Worm (Caenorhabditis elegans) whole organism, L4/young adult: ENCODE data around the gene F54C8.6.
A peak's percentile ranks its signal among the peaks of the same experiment; 100 is the strongest.

Source experiments
- W03F9.2 ChIP-seq: fragments of 150-350 bp; optimal IDR thresholded peaks from 2 replicates; lab custom pipeline; 2014; ENCODE audit warnings: missing biosample characterization, missing genetic modification characterization
- dao-5 ChIP-seq: sonication (generic microtip); optimal IDR thresholded peaks from 2 replicates; lab custom pipeline; 2016; ENCODE audit warnings: missing genotype, missing genetic modification characterization, moderate library complexity, missing compliant biosample characterization
- him-1 ChIP-seq: sonication (generic microtip); optimal IDR thresholded peaks from 2 replicates; lab custom pipeline; 2016; ENCODE audit warnings: missing genotype, missing genetic modification reagents, missing genetic modification characterization, missing compliant biosample characterization

Gene F54C8.6

DNA sequence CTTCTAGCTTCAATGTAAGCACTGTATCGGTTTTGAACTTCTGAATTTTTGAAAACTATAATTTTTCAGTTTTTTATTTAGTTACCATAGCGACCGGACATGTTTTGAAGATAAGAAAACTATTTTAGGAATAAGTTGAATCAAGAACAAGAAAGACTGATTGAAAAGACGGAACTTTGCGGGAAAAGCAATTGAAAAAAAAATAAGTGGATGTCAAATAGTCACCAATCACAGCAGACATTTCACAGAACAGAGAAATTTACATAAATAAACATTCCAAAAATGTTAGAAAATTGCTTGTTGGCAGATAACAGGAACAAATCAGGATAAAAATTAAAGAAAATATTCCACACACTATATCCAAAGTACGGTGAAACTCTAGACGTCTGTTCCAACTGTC, at the start of gene F54C8.6:
TSS of gene F54C8.6 (minus strand) at position 101 of the 400 bp plus-strand sequence.
- TF ChIP-seq W03F9.2 (tag; lab: Kevin White, UChicago) = no peak
- TF ChIP-seq dao-5 (tag; lab: Kevin White, UChicago) = no peak
- no peak for TF ChIP-seq him-1

DNA sequence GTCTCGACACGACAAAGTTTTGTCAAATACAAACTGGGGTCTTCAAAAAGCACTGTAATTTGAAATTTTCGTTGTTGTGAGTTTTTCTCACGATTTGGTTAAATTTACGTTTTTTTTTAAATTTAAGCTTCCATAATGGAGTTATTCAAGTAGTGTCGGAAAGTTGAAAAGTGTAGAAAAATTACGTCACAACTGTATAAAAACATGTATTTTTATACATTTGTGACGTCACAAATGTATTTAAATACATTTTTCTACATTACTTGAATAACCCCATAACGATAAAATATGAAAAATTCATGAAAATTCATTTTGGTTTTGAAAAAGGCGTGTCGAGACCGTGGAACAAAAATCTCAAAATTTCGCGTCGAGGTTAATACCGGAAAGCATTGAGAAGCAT, 47.7 kb upstream of the F54C8.6 start:
- TF ChIP-seq him-1 (no peak), dao-5 (tag; lab: Kevin White, UChicago) (no peak), W03F9.2 (tag; lab: Kevin White, UChicago) (no peak)

DNA sequence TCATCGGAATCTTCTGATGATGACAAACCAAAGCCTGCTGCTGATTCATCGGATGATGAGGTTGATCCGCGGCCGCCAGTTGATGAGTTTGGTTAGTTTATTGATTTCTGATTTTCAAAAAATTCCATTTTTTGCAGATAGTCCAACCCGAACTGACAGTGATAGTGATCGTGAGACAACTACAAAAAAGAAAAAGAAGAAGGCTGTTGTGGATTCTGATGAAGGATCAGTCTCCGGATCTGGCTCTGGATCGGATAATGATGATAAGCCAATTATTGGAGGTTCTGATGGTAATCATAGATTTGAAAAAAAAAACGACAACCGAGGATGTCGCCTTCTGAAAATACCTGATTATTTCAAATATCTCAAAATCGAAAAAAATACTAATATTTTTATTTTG, 46.4 kb upstream of the F54C8.6 start:
- TF ChIP-seq W03F9.2 (tag; lab: Kevin White, UChicago) (no peak), dao-5 (tag; lab: Kevin White, UChicago) (no peak), him-1 (no peak)

DNA sequence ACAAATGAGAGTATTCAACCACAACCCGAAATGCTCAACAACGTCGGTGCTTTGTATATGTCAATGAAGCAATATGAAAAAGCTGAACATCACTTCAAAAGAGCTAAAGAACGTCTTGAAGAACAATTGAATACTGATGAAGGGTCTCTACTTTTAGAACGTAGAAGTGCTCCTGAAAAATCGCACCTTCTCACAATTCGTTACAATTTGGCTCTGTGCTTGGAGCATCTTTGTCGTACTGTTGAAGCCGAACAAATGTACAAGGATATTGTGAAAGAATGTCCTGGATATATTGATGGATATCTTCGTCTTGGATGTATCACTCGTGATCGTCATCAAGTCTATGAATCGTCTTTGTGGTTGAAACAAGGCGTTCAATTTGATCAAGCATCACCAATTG, 44.5 kb upstream of the F54C8.6 start:
- TF ChIP-seq dao-5 (tag; lab: Kevin White, UChicago) = no peak
- no peak for TF ChIP-seq him-1
- no peak for TF ChIP-seq W03F9.2 (tag; lab: Kevin White, UChicago)

DNA sequence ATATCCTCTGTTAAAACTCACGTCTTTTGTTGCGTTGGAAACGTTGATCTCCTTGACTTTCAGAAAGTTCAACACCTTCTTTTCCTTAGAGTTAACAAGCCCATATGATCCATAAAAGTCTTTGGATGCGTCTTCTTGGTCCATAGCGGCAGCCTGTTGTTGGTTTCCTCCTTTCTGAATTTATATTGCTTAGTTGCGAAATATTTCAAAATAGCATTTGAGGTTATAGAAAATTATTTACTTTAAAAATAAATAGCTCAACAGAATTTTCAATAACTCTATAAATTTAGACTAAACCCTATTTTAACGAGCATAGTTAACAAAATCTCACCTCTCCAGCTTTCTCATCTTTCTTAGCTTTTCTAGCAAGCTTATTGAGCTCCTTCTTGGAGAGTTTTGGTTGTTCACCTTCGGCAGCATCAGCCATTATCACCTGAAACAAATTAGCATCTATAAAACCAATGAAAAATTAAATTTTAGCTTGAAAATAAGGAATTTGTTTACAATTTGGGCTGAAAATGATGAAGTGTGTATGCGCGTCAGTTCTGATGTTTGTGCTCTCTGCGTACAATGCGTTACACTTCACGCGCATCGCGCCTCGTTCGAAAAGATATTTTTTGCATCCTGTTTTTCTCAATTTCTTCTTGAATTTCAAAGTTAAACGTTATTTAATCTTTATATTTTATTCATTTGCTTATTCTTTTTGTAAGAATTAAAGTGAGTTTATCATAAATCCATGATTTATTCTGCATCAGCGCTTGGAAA, 41.2 kb upstream of the F54C8.6 start, which contains the start of the genes dars-1 and ctr-9:
TSS of gene dars-1 (minus strand) at position 433 of the 765 bp plus-strand sequence.
TSS of gene ctr-9 (plus strand) at position 614 of the 765 bp plus-strand sequence.
- peak; percentile 18 for TF ChIP-seq W03F9.2 (tag; lab: Kevin White, UChicago)
- no peak for TF ChIP-seq him-1
- no peak for TF ChIP-seq dao-5 (tag; lab: Kevin White, UChicago)

DNA sequence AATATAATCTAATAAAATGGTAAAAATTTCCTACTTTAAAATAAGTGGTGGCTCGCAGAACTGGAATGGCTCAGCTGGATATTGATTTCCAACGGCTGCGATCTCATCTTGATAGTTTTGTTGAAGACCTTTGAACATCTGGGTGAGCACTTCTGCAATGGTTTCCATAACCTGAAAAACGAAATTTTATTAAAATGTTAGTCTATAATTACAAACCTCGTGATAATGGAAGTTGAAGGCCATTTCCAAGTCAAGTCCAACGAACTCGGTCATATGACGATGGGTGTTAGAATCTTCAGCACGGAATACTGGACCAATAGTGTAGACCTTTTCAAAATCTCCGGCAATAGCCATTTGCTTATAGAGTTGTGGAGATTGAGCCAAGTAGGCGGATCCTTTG, 40.1 kb upstream of the F54C8.6 start:
- TF ChIP-seq him-1 (no peak), W03F9.2 (tag; lab: Kevin White, UChicago) (no peak), dao-5 (tag; lab: Kevin White, UChicago) (no peak)

DNA sequence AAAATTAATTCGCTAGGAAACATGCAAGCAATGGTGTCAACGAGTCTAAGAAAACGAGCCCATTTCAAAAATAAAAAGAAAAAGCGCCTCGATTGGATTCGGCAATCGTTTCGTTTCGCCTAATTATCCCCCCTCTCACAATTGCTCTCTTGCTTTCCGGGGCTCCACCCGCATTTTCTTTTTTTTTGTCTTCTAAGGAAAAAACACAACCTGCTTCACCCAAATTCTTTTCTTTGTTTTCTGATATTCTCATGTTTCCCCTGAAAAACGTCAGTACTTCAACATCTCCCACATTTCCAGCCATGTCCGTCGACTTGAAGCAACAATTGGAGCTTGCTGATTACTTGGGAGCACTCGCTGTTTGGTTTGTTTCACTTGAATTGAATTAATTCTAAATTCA, 38.7 kb upstream of the F54C8.6 start, which contains the start of gene nlp-36:
TSS of gene nlp-36 (plus strand) at position 301 of the 400 bp plus-strand sequence.
- TF ChIP-seq him-1 (no peak), dao-5 (tag; lab: Kevin White, UChicago) (no peak), W03F9.2 (tag; lab: Kevin White, UChicago) (no peak)

DNA sequence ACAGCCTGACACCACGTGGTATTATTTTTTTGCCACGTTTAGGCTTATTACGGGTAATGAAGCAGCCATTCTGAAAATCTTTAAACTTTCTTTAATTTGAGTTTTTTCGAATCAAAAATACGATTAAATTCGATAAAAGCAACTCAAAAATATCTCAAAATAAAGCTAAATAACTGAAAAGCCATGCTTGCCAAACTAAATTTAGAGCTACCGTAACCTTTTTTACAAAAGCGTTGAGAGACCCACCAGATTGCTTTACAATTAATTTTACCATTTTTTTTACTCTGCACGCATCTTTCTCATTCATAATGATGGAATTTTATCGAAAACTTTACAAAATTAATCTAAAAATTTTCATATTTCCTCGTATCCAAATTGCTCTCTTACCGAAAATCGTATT, 38.3 kb upstream of the F54C8.6 start:
- TF ChIP-seq him-1 (no peak), W03F9.2 (tag; lab: Kevin White, UChicago) (no peak), dao-5 (tag; lab: Kevin White, UChicago) (no peak)

DNA sequence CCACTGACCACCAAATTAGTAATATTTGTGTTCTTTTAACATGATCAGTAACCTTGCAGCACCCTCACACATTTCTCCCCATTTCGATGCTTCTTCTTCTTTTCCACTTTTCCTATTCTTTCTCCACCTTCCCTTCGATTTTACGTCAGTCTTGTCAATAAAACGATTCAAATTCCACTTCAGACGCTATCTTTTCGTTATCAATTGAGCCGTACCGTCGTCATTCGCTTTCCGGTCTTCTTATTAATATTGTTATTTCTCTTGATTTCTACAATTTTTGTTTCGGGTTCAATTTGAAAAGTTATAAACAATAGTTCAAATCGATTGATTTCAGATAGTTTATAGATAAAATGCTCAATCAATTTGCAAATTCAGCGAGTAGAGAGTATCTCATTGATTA, 37.7 kb upstream of the F54C8.6 start:
- TF ChIP-seq W03F9.2 (tag; lab: Kevin White, UChicago) (no peak), dao-5 (tag; lab: Kevin White, UChicago) (no peak), him-1 (no peak)

DNA sequence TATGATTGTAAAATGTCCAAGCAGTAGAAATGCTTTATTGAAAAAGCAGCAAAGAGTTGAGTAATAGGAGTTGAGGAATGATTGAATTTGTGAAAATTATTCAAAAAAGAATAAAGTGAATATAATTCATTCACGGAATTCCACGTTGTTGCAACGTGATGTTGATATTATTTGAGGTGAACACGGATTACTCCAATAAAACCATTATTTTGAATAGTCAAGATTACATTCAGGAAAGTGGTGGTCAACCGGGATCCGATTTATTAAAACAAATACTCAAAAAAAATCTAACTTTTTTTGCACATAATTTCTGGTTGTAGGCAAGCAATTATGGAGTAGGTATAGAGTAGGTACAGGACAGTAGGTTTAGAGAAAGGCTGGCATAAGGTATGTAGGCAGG, 35.6 kb upstream of the F54C8.6 start, which contains the start of gene bre-3:
TSS of gene bre-3 (minus strand) at position 101 of the 400 bp plus-strand sequence.
- TF ChIP-seq dao-5 (tag; lab: Kevin White, UChicago) (no peak), him-1 (no peak), W03F9.2 (tag; lab: Kevin White, UChicago) (no peak)

DNA sequence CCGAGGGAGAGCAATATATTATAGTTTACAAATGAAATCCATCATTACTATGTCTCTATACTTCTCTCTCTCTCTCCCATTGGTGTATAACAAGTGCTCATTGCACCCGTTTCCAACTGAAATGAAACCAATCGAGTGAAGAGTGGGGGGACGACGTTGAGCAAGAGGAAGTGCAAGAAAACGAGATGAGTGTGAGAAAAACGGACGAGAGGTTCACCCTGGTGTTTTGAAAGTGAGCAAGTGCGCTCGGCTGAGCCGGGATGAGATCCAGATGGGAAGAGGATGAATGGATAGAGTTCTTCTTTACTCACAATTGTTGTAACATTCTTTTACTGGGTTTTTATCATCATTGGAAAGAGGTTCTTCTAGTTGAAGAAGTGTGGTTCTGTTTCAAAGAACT, 34.0 kb upstream of the F54C8.6 start:
- TF ChIP-seq him-1 (no peak), W03F9.2 (tag; lab: Kevin White, UChicago) (no peak), dao-5 (tag; lab: Kevin White, UChicago) (no peak)

DNA sequence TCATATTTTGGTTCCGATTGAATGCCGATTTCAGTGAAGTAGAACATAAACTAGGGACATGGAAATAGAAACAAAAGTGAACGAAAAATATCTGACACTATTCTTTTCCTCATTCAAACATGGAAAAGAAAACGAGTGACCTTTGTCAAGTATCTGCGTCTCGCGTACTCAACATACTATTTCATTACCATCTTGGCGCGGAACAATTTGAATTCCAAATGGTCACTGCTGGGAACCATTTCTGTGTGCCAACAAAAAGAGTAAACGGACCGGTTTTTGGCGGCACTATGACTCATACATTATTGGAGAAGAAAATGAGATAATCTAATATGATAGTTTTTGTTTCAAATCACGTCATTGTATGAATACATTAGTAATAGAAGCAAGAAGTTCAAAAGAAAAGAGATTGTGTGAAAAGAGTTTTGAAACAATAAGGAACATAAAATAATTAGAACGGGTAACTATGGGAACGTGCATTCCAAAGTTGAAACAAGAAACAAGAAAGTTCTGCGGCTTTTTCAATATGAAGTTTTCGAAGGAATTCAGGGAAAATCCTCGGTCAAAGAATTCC, 32.8 kb upstream of the F54C8.6 start:
- TF ChIP-seq him-1 (no peak), dao-5 (tag; lab: Kevin White, UChicago) (no peak), W03F9.2 (tag; lab: Kevin White, UChicago) (no peak)

DNA sequence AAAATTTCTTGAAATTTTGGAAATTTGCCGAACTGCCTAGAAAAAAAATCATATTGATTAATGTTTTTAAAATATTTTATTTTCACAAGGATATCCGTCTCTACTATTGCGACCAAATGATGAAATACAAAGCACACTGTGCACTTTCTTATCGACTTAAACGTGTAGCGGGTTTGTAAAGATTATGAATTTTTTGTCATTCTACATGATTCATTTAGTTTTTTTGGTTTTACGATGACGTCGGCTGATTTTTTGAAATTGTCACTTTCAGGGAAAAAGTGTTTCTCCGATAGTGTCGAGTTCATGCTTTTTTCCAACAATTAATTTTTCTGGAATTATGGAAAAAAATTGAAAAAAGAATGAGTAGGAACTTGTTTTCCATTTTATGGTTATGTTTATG, 26.8 kb upstream of the F54C8.6 start:
- TF ChIP-seq him-1 (no peak), W03F9.2 (tag; lab: Kevin White, UChicago) (no peak), dao-5 (tag; lab: Kevin White, UChicago) (no peak)

DNA sequence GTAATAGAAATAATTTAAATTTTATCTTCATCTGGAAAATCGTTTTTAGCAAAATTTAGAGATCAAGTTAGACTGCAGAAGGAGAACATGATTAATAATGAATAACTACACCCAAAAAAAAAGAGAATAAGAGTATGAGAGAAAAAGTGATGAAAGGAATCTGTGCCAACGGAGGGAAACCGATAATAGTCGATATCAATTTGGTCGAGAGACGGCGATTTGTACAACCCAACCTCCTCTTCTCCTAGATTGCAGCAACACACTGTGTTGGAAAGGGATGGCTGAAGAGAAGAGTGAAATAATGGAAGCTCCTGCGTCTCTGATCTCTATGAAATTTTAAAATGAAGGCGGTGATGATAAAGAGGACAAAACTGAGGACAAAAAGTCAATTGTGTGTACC, 24.8 kb upstream of the F54C8.6 start:
- TF ChIP-seq W03F9.2 (tag; lab: Kevin White, UChicago) (no peak), dao-5 (tag; lab: Kevin White, UChicago) (no peak), him-1 (no peak)
